Worm (Caenorhabditis elegans): ENCODE results near the gene daz-1.

DNA sequence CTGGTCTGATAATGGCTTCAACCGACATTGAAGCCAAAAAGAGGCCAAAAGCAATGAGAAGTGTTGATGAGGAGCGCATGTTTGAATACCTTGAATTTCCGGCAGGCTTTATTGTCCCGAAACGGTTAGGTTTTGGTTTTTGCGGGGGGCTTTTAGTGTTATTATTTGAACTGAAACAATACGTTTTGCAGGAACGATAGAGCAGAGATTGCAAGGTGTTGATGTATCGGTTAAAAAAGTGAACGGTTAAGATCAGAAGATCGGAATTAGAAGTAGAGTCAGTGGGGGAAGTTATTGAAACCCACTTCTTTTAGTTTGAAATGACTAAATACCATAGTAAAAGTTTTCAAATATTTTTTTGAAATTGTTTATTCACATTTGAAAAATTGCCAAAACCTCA is 48.6 kb upstream of the daz-1 start, which contains the start of gene clec-141:
- TF ChIP-seq fkh-10 (GFP tag; optimal IDR thresholded peaks at IDR 0.05) (no peak), lin-11 (tag; optimal IDR thresholded peaks at IDR 0.05) (no peak), odd-2 (tag; optimal IDR thresholded peaks at IDR 0.05) (no peak), mec-3 (tag; optimal IDR thresholded peaks at IDR 0.05; ENCODE audit: borderline replicate concordance) (no peak), hlh-6 (tag; optimal IDR thresholded peaks at IDR 0.05) (no peak), ceh-9 (tag; optimal IDR thresholded peaks at IDR 0.05) (no peak), ceh-19 (GFP tag; optimal IDR thresholded peaks at IDR 0.05) (no peak), pqm-1 (tag; optimal IDR thresholded peaks at IDR 0.05) (no peak), lim-6 (tag; optimal IDR thresholded peaks at IDR 0.05) (no peak), K02D7.2 (tag; optimal IDR thresholded peaks at IDR 0.05) (no peak)
